Worm (Caenorhabditis elegans): ENCODE data around the gene ciao-2B.

ciao-2B gene

DNA sequence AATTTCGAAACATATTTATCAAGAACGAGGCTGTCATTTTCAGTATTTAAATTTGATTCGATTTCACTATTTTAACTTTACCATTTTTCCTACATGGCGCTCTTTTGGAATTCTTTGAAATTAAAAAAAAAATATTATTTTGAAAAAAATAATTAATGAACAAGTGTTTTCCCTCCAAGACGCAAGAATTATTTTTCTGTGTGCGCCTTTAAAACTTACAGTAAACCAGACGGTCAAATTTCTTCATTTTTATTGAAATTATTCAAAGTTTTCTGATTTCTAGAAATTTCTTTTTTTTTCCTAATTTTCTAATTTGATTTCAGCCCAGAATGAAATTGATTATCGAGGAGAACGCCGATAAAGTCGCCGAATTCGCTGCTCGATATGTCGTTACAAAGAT, 50.3 kb downstream of the ciao-2B start, which contains the start of gene T03F6.3:
Gene T03F6.3 (plus strand): TSS at position 318 of the 400 bp plus-strand sequence.
- TF ChIP-seq ZK546.5 (tag; optimal IDR thresholded peaks at IDR 0.05) (no peak), nhr-237 (tag; optimal IDR thresholded peaks at IDR 0.05) (no peak), ztf-4 (tag; optimal IDR thresholded peaks at IDR 0.05) (no peak), pha-4 (tag; optimal IDR thresholded peaks at IDR 0.05) (no peak), lsy-12 (tag; optimal IDR thresholded peaks at IDR 0.05) (no peak), elt-1 (tag; optimal IDR thresholded peaks at IDR 0.05) (no peak), nhr-77 (tag; optimal IDR thresholded peaks at IDR 0.05) (no peak)

DNA sequence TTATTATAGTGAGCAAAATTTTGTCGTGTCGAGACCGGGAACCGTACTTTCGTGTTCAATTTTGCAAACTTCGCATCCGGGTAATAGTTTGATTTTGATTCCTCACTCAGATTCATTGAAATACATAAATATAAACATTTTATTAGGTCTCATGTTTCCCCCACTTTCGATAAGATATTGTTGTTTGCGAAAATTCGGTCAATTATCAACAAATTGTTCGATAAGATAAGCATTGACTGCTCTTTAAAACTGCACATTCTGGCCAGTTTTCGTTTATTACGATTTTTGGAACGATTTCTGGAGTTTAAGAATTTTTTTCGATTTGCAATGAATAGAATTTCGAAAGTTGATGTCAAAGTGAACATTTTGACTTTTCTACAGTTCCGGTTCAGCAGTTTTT, 50.7 kb downstream of the ciao-2B start:
- TF ChIP-seq elt-2 (tag; optimal IDR thresholded peaks at IDR 0.05) (peak; percentile 85), elt-3 (tag; optimal IDR thresholded peaks at IDR 0.05) (no peak), nhr-28 (tag; optimal IDR thresholded peaks at IDR 0.05) (no peak), egl-5 (tag; optimal IDR thresholded peaks at IDR 0.05) (no peak), nhr-43 (tag; optimal IDR thresholded peaks at IDR 0.05; ENCODE audit: poor library complexity, severe bottlenecking) (no peak), ama-1 (optimal IDR thresholded peaks at IDR 0.05) (no peak), pha-4 (tag; optimal IDR thresholded peaks at IDR 0.05) (peak; percentile 47), snpc-4 (tag; optimal IDR thresholded peaks at IDR 0.05) (no peak)

All from whole organism, L3 larva.